Worm (Caenorhabditis elegans): ENCODE data around the gene B0478.3.

- TF ChIP-seq ztf-29 (GFP tag; IDR thresholded peaks at IDR 0.05) = no peak
- no peak for TF ChIP-seq cog-1 (tag; optimal IDR thresholded peaks at IDR 0.05)
- TF ChIP-seq klf-2 (GFP tag; conservative IDR thresholded peaks at IDR 0.05) = no peak
- TF ChIP-seq med-1 (GFP tag; optimal IDR thresholded peaks at IDR 0.05; ENCODE audit: insufficient read depth) = no peak
- no peak for TF ChIP-seq T22C8.4 (GFP tag; IDR thresholded peaks at IDR 0.05)
- no peak for TF ChIP-seq tab-1 (GFP tag; IDR thresholded peaks at IDR 0.05)
- TF ChIP-seq flt-1 (GFP tag; IDR thresholded peaks at IDR 0.05) = no peak
- TF ChIP-seq ztf-23 (GFP tag; IDR thresholded peaks at IDR 0.05) = no peak
- TF ChIP-seq ref-1 (GFP tag; conservative IDR thresholded peaks at IDR 0.05) = no peak
These were observed 47.3 kb upstream of the B0478.3 start, which contains the start of gene trxr-1 for ce11 chrIV:7011728-7012127.

Data from whole organism, midembryonic.